Fruit fly (Drosophila melanogaster): Measurements from ENCODE around the gene if.

dm6 chrX:16716649-16717048 is 66.6 kb downstream of the if start:
- TF ChIP-seq Myc (optimal IDR thresholded peaks at IDR 0.05) = no peak
- no peak for TF ChIP-seq ttk (optimal IDR thresholded peaks at IDR 0.05)
- TF ChIP-seq h (optimal IDR thresholded peaks at IDR 0.05) = no peak
